In the genomic region with DNA sequence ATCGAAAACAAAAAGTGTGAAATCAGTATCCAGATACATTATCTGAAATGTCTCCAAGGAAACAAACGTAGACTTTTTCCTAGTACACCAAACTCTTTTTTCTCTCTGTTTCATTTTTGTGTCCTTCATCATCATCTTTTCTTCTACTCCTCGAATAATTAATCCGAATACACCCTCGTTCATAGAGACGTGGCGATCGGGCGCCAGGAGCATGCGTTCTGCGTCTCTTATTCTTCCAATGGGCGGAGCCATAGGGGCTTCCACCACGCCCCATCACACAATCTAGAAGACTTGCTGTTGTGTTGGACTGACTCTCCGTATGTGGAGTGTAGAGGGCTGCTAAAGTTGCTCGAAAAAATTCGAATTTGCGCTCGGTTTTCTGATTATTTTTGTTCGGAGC, we compare ENCODE assay signal across 3 worm cellular contexts.
TF ChIP-seq lines count a peak whose summit lies in the region.

rbf-1 (plus strand) TSS at position 301 of the 400 bp plus-strand sequence.

TF ChIP-seq in whole organism, L1 larva, 84 proteins besides CTCF, POLR2A, EP300 and RAD21:
- TF ChIP-seq jun-1 (tag; optimal IDR thresholded peaks at IDR 0.05; lab: Kevin White, UChicago) (no peak), tbx-2 (tag; optimal IDR thresholded peaks at IDR 0.05; lab: Kevin White, UChicago) (no peak), nhr-28 (tag; optimal IDR thresholded peaks at IDR 0.05; lab: Kevin White, UChicago) (no peak), sptf-1 (tag; optimal IDR thresholded peaks at IDR 0.05; lab: Kevin White, UChicago) (no peak), fkh-8 (tag; optimal IDR thresholded peaks at IDR 0.05; lab: Kevin White, UChicago) (peak; percentile 18)

TF ChIP-seq in whole organism, L2 larva, 48 proteins besides CTCF, POLR2A, EP300 and RAD21:
- TF ChIP-seq sma-3 (GFP tag; optimal IDR thresholded peaks at IDR 0.05; lab: Kevin White, UChicago) (no peak), unc-55 (GFP tag; optimal IDR thresholded peaks at IDR 0.05; lab: Kevin White, UChicago) (peak; percentile 8), lin-13 (GFP tag; optimal IDR thresholded peaks at IDR 0.05; lab: Kevin White, UChicago) (no peak), sma-9 (GFP tag; optimal IDR thresholded peaks at IDR 0.05; lab: Kevin White, UChicago) (no peak), sma-9 (tag; optimal IDR thresholded peaks at IDR 0.05; lab: Kevin White, UChicago) (no peak), ceh-16 (tag; optimal IDR thresholded peaks at IDR 0.05; lab: Kevin White, UChicago) (no peak)

TF ChIP-seq in whole organism, L3 larva, 47 proteins besides CTCF, POLR2A, EP300 and RAD21:
- TF ChIP-seq nfya-1 (tag; optimal IDR thresholded peaks at IDR 0.05; lab: Kevin White, UChicago; ENCODE audit: insufficient read depth), result peak; percentile 8
- no peak for TF ChIP-seq tbx-2 (tag; optimal IDR thresholded peaks at IDR 0.05; lab: Kevin White, UChicago)
